Fruit fly (Drosophila melanogaster) whole organism, embryonic: ENCODE measurements around the gene Bx.

Source experiments
- Abd-B ChIP-seq: fragments of 200-800 bp; sonication (Bioruptor generic); optimal IDR thresholded peaks from 2 replicates; lab custom pipeline; 2018; ENCODE audit warnings: missing biosample characterization, mild to moderate bottlenecking, missing genetic modification characterization, moderate library complexity
- Adf1 ChIP-seq: fragments of 200-800 bp; sonication (Bioruptor generic); IDR thresholded peaks from 2 replicates; pipeline ENCODE4 v1.3.6; 2022; ENCODE audit warnings: missing biosample characterization, missing genetic modification characterization
- Antp ChIP-seq: fragments of 200-800 bp; sonication (Bioruptor generic); optimal IDR thresholded peaks from 3 replicates; lab custom pipeline; 2016; ENCODE audit warnings: missing biosample characterization, missing genetic modification characterization
- Awh ChIP-seq: fragments of 200-800 bp; sonication (Bioruptor generic); IDR thresholded peaks from 2 replicates; pipeline ENCODE4, ENCODE4 v1.3.6; 2022; ENCODE audit warnings: missing biosample characterization, missing genetic modification characterization
- C15 ChIP-seq: fragments of 200-800 bp; sonication (Bioruptor generic); IDR thresholded peaks from 3 replicates; pipeline ENCODE4 v1.3.6; 2022; ENCODE audit warnings: missing biosample characterization, missing genetic modification characterization
- CG10543 ChIP-seq: fragments of 200-800 bp; sonication (Bioruptor generic); optimal IDR thresholded peaks from 3 replicates; lab custom pipeline; 2017; ENCODE audit warnings: missing biosample characterization, mild to moderate bottlenecking, missing genetic modification characterization, moderate library complexity
- CG10654 ChIP-seq: fragments of 200-800 bp; sonication (Bioruptor generic); optimal IDR thresholded peaks from 2 replicates; lab custom pipeline; 2016; ENCODE audit warnings: missing biosample characterization, missing genetic modification characterization
- CG12071 ChIP-seq: fragments of 200-800 bp; sonication (Bioruptor generic); optimal IDR thresholded peaks from 3 replicates; lab custom pipeline; 2018; ENCODE audit warnings: missing biosample characterization, mild to moderate bottlenecking, missing genetic modification characterization
- CG12155 ChIP-seq: fragments of 200-800 bp; sonication (Bioruptor generic); optimal IDR thresholded peaks from 3 replicates; lab custom pipeline; 2016; ENCODE audit warnings: missing biosample characterization, missing genetic modification characterization
- CG12769 ChIP-seq: fragments of 200-800 bp; sonication (Bioruptor generic); optimal IDR thresholded peaks from 2 replicates; lab custom pipeline; 2019; ENCODE audit warnings: missing biosample characterization, mild to moderate bottlenecking, missing genetic modification characterization, moderate library complexity
- CG13296 ChIP-seq: fragments of 200-800 bp; sonication (Bioruptor generic); optimal IDR thresholded peaks from 3 replicates; lab custom pipeline; 2018; ENCODE audit warnings: missing biosample characterization, mild to moderate bottlenecking, missing genetic modification characterization
- CG14710 ChIP-seq: fragments of 200-800 bp; sonication (Bioruptor generic); optimal IDR thresholded peaks from 3 replicates; lab custom pipeline; 2019; ENCODE audit warnings: missing biosample characterization, mild to moderate bottlenecking, missing genetic modification characterization, moderate library complexity
- CG15514 ChIP-seq: fragments of 200-800 bp; sonication (Bioruptor generic); optimal IDR thresholded peaks from 3 replicates; lab custom pipeline; 2017; ENCODE audit warnings: missing biosample characterization, missing genetic modification characterization, mild to moderate bottlenecking, moderate library complexity, missing genetic modification reagents
- CG17359 ChIP-seq: fragments of 200-800 bp; sonication (Bioruptor generic); optimal IDR thresholded peaks from 3 replicates; lab custom pipeline; 2018; ENCODE audit warnings: missing biosample characterization, mild to moderate bottlenecking, missing genetic modification characterization, moderate library complexity
- CG32532 ChIP-seq: fragments of 200-800 bp; sonication (Bioruptor generic); IDR thresholded peaks from 2 replicates; pipeline ENCODE4 v1.3.6; 2022; ENCODE audit warnings: missing biosample characterization, missing genetic modification characterization
- CG34376 ChIP-seq: fragments of 200-800 bp; sonication (Bioruptor generic); optimal IDR thresholded peaks from 2 replicates; lab custom pipeline; 2018; ENCODE audit warnings: missing biosample characterization, mild to moderate bottlenecking, missing genetic modification characterization
- CG6791 ChIP-seq: fragments of 200-800 bp; sonication (Bioruptor generic); IDR thresholded peaks from 3 replicates; pipeline ENCODE4 v1.3.6; 2022; ENCODE audit warnings: missing biosample characterization, missing genetic modification characterization; ENCODE audit not compliant: partially characterized antibody
- CG9932 ChIP-seq: fragments of 200-800 bp; sonication (Bioruptor generic); IDR thresholded peaks from 2 replicates; pipeline ENCODE4 v1.3.6; 2022; ENCODE audit warnings: missing biosample characterization, missing genetic modification characterization
- CHES-1-like ChIP-seq: fragments of 200-800 bp; sonication (Bioruptor generic); optimal IDR thresholded peaks from 2 replicates; lab custom pipeline; 2016; ENCODE audit warnings: missing biosample characterization, missing genetic modification characterization
- CoRest ChIP-seq: fragments of 200-800 bp; sonication (Bioruptor generic); optimal IDR thresholded peaks from 3 replicates; lab custom pipeline; 2018; ENCODE audit warnings: missing biosample characterization, mild to moderate bottlenecking, missing genetic modification characterization, moderate library complexity
- D19B ChIP-seq: fragments of 200-800 bp; sonication (Bioruptor generic); optimal IDR thresholded peaks from 2 replicates; lab custom pipeline; 2017; ENCODE audit warnings: missing biosample characterization, mild to moderate bottlenecking, missing genetic modification characterization
- Dbx ChIP-seq: fragments of 200-800 bp; sonication (Bioruptor generic); IDR thresholded peaks from 3 replicates; pipeline ENCODE4 v1.3.6; 2022; ENCODE audit warnings: missing biosample characterization, missing genetic modification characterization
- Deaf1 ChIP-seq: fragments of 200-800 bp; optimal IDR thresholded peaks from 3 replicates; lab custom pipeline; 2019; ENCODE audit warnings: missing biosample characterization, mild to moderate bottlenecking, missing genetic modification characterization, moderate library complexity
- Drgx ChIP-seq: fragments of 200-800 bp; sonication (Bioruptor generic); IDR thresholded peaks from 2 replicates; pipeline ENCODE4 v1.3.6; 2022; ENCODE audit warnings: missing biosample characterization, missing genetic modification characterization
- NFAT ChIP-seq: fragments of 200-800 bp; sonication (Bioruptor generic); IDR thresholded peaks from 2 replicates; pipeline ENCODE4 v1.3.6; 2022; ENCODE audit warnings: missing biosample characterization, missing genetic modification characterization
- Scr ChIP-seq: fragments of 200-800 bp; sonication (Bioruptor generic); IDR thresholded peaks from 2 replicates; pipeline ENCODE4 v1.3.6; 2022; ENCODE audit warnings: missing biosample characterization, missing genetic modification characterization; ENCODE audit not compliant: partially characterized antibody
- al ChIP-seq: fragments of 200-800 bp; sonication (Bioruptor generic); IDR thresholded peaks from 2 replicates; pipeline ENCODE4 v1.3.6; 2022; ENCODE audit warnings: missing biosample characterization, missing genetic modification characterization
- bsh ChIP-seq, 2 experiments: fragments of 200-800 bp; sonication (Bioruptor generic); optimal IDR thresholded peaks; 2 replicates each; lab custom pipeline; 2017 to 2018; ENCODE audit warnings: mild to moderate bottlenecking in 2 of 2, missing biosample characterization in 2 of 2, missing genetic modification characterization in 2 of 2, moderate library complexity in 1 of 2
- chinmo ChIP-seq: fragments of 200-800 bp; sonication (Bioruptor generic); IDR thresholded peaks from 4 replicates; pipeline ENCODE4 v1.3.6; 2022; ENCODE audit warnings: missing biosample characterization, missing genetic modification characterization; ENCODE audit not compliant: partially characterized antibody
- emc ChIP-seq: fragments of 200-800 bp; sonication (Bioruptor generic); optimal IDR thresholded peaks from 2 replicates; lab custom pipeline; 2016; ENCODE audit warnings: missing biosample characterization, missing genetic modification characterization
- lbe ChIP-seq: fragments of 200-800 bp; sonication (Bioruptor generic); optimal IDR thresholded peaks from 2 replicates; lab custom pipeline; 2016; ENCODE audit warnings: missing biosample characterization, mild to moderate bottlenecking, missing genetic modification characterization
- nau ChIP-seq: fragments of 200-800 bp; sonication (Bioruptor generic); optimal IDR thresholded peaks from 3 replicates; lab custom pipeline; 2017; ENCODE audit warnings: missing biosample characterization, mild to moderate bottlenecking, missing genetic modification characterization, missing genetic modification reagents
- row ChIP-seq: fragments of 200-800 bp; sonication (Bioruptor generic); IDR thresholded peaks from 3 replicates; pipeline ENCODE4 v1.3.6; 2022; ENCODE audit warnings: missing biosample characterization, missing genetic modification characterization
- sqz ChIP-seq: fragments of 200-800 bp; sonication (Bioruptor generic); optimal IDR thresholded peaks from 3 replicates; lab custom pipeline; 2018; ENCODE audit warnings: missing biosample characterization, mild to moderate bottlenecking, missing genetic modification characterization
- sug ChIP-seq: fragments of 200-800 bp; optimal IDR thresholded peaks from 2 replicates; lab custom pipeline; 2019; ENCODE audit warnings: missing biosample characterization, mild to moderate bottlenecking, missing genetic modification characterization, moderate library complexity
- tll ChIP-seq, 2 experiments: fragments of 200-800 bp in 1 of 2; fragments of >200 bp in 1 of 2; sonication (Bioruptor generic) in 1 of 2; optimal IDR thresholded peaks; 2 replicates each; lab custom pipeline; 2017 to 2019; ENCODE audit warnings: missing biosample characterization in 2 of 2, missing genetic modification characterization in 2 of 2, mild to moderate bottlenecking in 1 of 2, moderate library complexity in 1 of 2
- trem ChIP-seq: fragments of 200-800 bp; optimal IDR thresholded peaks from 3 replicates; lab custom pipeline; 2019; ENCODE audit warnings: missing biosample characterization, mild to moderate bottlenecking, missing genetic modification characterization, moderate library complexity

Gene Bx

DNA sequence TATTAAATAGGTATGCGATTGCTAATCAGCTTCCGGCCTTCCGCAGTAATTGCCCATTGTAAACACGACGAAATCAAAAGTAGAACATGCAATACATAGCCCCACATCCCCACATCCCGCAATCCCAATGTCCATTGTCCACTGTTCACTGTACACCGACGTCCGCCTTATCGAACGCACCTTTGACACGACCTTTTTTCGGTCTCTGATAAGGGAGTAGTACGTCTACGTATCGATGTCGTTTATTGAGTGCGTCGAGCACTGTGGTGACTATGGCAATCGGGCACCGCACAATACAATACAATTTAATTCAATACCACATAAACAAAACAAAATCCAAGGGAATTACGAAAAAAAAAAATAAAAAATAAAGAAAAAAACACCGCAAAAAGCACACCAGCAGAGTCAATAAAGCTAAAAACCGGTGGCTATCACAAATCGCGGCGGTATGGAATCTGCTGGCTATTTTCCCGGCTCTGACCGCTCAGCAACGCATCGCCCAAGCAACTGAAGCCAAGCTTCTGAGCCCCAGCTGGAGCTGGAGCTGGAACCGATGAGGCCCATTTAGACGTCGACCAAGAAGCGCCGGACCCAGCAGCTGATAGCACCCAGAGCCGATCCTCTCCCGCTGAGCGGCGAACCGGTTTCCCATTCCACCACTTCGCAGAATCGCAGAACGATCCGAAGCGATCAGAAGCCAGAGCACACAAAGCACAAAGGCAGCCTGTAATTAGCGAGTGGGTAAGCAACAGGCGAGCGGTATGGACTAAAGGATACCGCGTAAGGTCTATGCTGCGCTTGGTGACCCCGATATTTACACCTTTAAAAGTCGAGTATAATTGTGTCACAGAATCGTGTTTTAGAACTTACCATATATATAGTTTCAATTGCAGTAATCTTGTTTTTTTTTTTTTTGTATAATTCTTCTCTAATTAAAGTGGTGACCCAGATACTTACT lies 31.7 kb upstream of the Bx start, which contains the start of gene Hayan (continued):
- no peak for TF ChIP-seq emc
- no peak for TF ChIP-seq Abd-B
- no peak for TF ChIP-seq trem (tag; lab: Kevin White, UChicago)
- no peak for TF ChIP-seq CHES-1-like
- peak; percentile 80 for TF ChIP-seq D19B (GFP tag; lab: Kevin White, UChicago)
- 0 out of 2 replicates have a peak, but pooled peaks have one; percentile 21 for TF ChIP-seq Awh (GFP tag; lab: Robert Waterston, UW)
- no peak for TF ChIP-seq CoRest (tag; lab: Kevin White, UChicago)
- peak; percentile 8 for TF ChIP-seq sqz (GFP tag; lab: Kevin White, UChicago)
- TF ChIP-seq Deaf1 (tag; lab: Kevin White, UChicago), result peak; percentile 64
- TF ChIP-seq row, result peak; percentile 16; the same call in 1 of the 3 replicates
- 0 out of 2 replicates have a peak, but pooled peaks have one; percentile 12 for TF ChIP-seq CG32532 (GFP tag; lab: Robert Waterston, UW)
- no peak for TF ChIP-seq CG12071 (GFP tag; lab: Kevin White, UChicago)
- no peak for TF ChIP-seq nau (GFP tag; lab: Kevin White, UChicago)
- no peak for TF ChIP-seq CG10654 (GFP tag; lab: Kevin White, UChicago)
- peak; percentile 34; the same call in 1 of the 2 replicates for TF ChIP-seq Drgx
- TF ChIP-seq CG6791 (GFP tag; lab: Robert Waterston, UW), result no peak
- peak; percentile 86 for TF ChIP-seq CG34376 (GFP tag; lab: Kevin White, UChicago)
- no peak for TF ChIP-seq CG13296 (GFP tag; lab: Kevin White, UChicago)
- 0 out of 2 replicates have a peak, but pooled peaks have one; percentile 22 for TF ChIP-seq CG9932 (GFP tag; lab: Robert Waterston, UW)
- no peak for TF ChIP-seq CG12155 (GFP tag; lab: Kevin White, UChicago)
- no peak for TF ChIP-seq tll (GFP tag; optimal IDR thresholded peaks at IDR 0.05; lab: Kevin White, UChicago)
- no peak for TF ChIP-seq C15 (GFP tag; lab: Robert Waterston, UW)
- TF ChIP-seq CG17359 (tag; lab: Kevin White, UChicago), result peak; percentile 44
- peak; percentile 6; the same call in 1 of the 3 replicates for TF ChIP-seq Dbx (GFP tag; lab: Robert Waterston, UW)
- peak; percentile 85 for TF ChIP-seq CG15514 (GFP tag; lab: Kevin White, UChicago)
- TF ChIP-seq Antp (GFP tag; lab: Kevin White, UChicago), result no peak
- TF ChIP-seq CG12769 (tag; lab: Kevin White, UChicago), result peak; percentile 15
- no peak for TF ChIP-seq NFAT
- TF ChIP-seq CG14710 (tag; lab: Kevin White, UChicago), result no peak
- TF ChIP-seq sug, result peak; percentile 76
- peak; percentile 23; the same call in 1 of the 2 replicates for TF ChIP-seq Adf1
- TF ChIP-seq al (GFP tag; lab: Robert Waterston, UW), result no peak
- TF ChIP-seq lbe (GFP tag; lab: Kevin White, UChicago), result peak; percentile 9
- TF ChIP-seq bsh (GFP tag; optimal IDR thresholded peaks at IDR 0.05; lab: Kevin White, UChicago), result peak in 1 of 2 experiments; percentile 25
- TF ChIP-seq chinmo (GFP tag; lab: Robert Waterston, UW), result 0 out of 4 replicates have a peak, but pooled peaks have one; percentile 63
- TF ChIP-seq Scr, result no peak
- peak; percentile 64 for TF ChIP-seq CG10543 (GFP tag; lab: Kevin White, UChicago)
